Fruit fly (Drosophila melanogaster): Measurements from ENCODE around the gene CG13693.

CG13693 gene

DNA sequence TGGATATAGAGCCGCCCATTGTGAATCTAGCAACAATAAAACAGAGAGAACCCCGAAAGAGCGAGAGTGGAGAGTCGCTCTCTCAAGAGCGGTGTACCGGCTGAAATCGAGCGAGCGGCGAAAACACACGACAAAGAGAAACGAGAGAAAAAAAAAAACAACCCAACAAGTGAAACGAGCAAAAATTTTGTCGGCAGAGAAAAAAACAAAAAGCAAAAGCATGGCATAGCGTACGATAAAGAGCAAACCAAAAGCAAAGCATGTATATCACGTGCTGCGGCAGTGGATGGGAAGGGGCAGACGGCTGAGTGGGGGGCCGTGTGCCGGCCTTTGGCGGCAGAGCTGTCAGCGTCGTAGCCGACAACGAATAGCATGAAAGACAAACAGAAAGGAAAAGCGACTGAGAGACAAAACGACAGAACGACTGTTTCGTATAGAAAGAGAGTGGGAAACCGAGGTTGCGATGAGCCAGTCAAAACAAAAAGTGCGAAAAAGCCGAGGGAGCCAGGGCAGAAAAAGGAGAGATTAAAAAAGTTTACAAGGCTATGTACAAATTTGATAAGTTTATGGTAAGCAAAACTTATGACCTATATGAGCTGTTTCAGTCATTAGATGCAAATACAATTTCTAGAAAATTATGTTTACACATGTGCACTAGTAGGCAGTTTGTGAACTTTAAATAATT lies 14.5 kb downstream of the CG13693 start (continued):
- no peak for TF ChIP-seq Hr39 (optimal IDR thresholded peaks at IDR 0.05)
- TF ChIP-seq CG14014 (GFP tag; IDR thresholded peaks at IDR 0.05) = peak; percentile 36; the same call in 1 of the 2 replicates
- no peak for TF ChIP-seq bab2 (GFP tag; optimal IDR thresholded peaks at IDR 0.05)
- no peak for TF ChIP-seq CG9797 (GFP tag; optimal IDR thresholded peaks at IDR 0.05)
- TF ChIP-seq esg (GFP tag; conservative IDR thresholded peaks at IDR 0.05) = no peak
- peak; percentile 18 for TF ChIP-seq CG17568 (GFP tag; optimal IDR thresholded peaks at IDR 0.05)
- no peak for TF ChIP-seq CG11723 (GFP tag; optimal IDR thresholded peaks at IDR 0.05)
- no peak for TF ChIP-seq CG42726 (GFP tag; IDR thresholded peaks at IDR 0.05; ENCODE audit: partially characterized antibody)
- TF ChIP-seq z (GFP tag; IDR thresholded peaks at IDR 0.05) = 0 out of 3 replicates have a peak, but pooled peaks have one; percentile 37
- TF ChIP-seq Jarid2 (GFP tag; optimal IDR thresholded peaks at IDR 0.05) = no peak
- peak; percentile 9 for TF ChIP-seq Blimp-1 (GFP tag; optimal IDR thresholded peaks at IDR 0.05)
- TF ChIP-seq org-1 (GFP tag; optimal IDR thresholded peaks at IDR 0.05) = no peak
- TF ChIP-seq cas (GFP tag; IDR thresholded peaks at IDR 0.05) = no peak
- no peak for TF ChIP-seq fu2 (GFP tag; optimal IDR thresholded peaks at IDR 0.05)
- no peak for TF ChIP-seq Spps (tag; optimal IDR thresholded peaks at IDR 0.05)
- TF ChIP-seq ssp (GFP tag; IDR thresholded peaks at IDR 0.05) = no peak
- no peak for TF ChIP-seq Oli (tag; optimal IDR thresholded peaks at IDR 0.05)
- TF ChIP-seq HmgD (GFP tag; optimal IDR thresholded peaks at IDR 0.05) = peak; percentile 35
- TF ChIP-seq Nf-YC (tag; optimal IDR thresholded peaks at IDR 0.05) = peak; percentile 15
- peak; percentile 94 for TF ChIP-seq CG3163 (GFP tag; optimal IDR thresholded peaks at IDR 0.05)
- TF ChIP-seq pros (GFP tag; optimal IDR thresholded peaks at IDR 0.05) = peak; percentile 54
- peak; percentile 57; the same call in 1 of the 2 replicates for TF ChIP-seq sna (GFP tag; IDR thresholded peaks at IDR 0.05; ENCODE audit: partially characterized antibody)
- TF ChIP-seq br (optimal IDR thresholded peaks at IDR 0.05) = no peak
- TF ChIP-seq crol (GFP tag; IDR thresholded peaks at IDR 0.05) = peak; percentile 96
- peak; percentile 24 for TF ChIP-seq cg (GFP tag; optimal IDR thresholded peaks at IDR 0.05)
- TF ChIP-seq Optix (GFP tag; IDR thresholded peaks at IDR 0.05) = no peak
- no peak for TF ChIP-seq CG17328 (GFP tag; IDR thresholded peaks at IDR 0.05)
- no peak for TF ChIP-seq CG15601 (tag; optimal IDR thresholded peaks at IDR 0.05)
- peak in 1 of 3 experiments; percentile 46 for TF ChIP-seq Stat92E (GFP tag; optimal IDR thresholded peaks at IDR 0.05)
- peak; percentile 94 for TF ChIP-seq nom (GFP tag; optimal IDR thresholded peaks at IDR 0.05)
- TF ChIP-seq psq (GFP tag; optimal IDR thresholded peaks at IDR 0.05) = peak; percentile 99
- TF ChIP-seq trh (GFP tag; optimal IDR thresholded peaks at IDR 0.05) = no peak
- peak; percentile 56 for TF ChIP-seq gro (GFP tag; optimal IDR thresholded peaks at IDR 0.05)
- TF ChIP-seq ase (GFP tag; IDR thresholded peaks at IDR 0.05) = no peak
- TF ChIP-seq Bgb (GFP tag; IDR thresholded peaks at IDR 0.05; ENCODE audit: partially characterized antibody) = peak; percentile 23; the same call in 1 of the 2 replicates
- TF ChIP-seq BtbVII (GFP tag; optimal IDR thresholded peaks at IDR 0.05) = no peak
- TF ChIP-seq ro (GFP tag; IDR thresholded peaks at IDR 0.05) = no peak
- TF ChIP-seq CG33557 (GFP tag; optimal IDR thresholded peaks at IDR 0.05) = no peak
- TF ChIP-seq Doc2 (GFP tag; IDR thresholded peaks at IDR 0.05) = no peak
- peak; percentile 69 for TF ChIP-seq cad (GFP tag; optimal IDR thresholded peaks at IDR 0.05)
- no peak for TF ChIP-seq Ets97D (GFP tag; optimal IDR thresholded peaks at IDR 0.05)
- TF ChIP-seq Myb (GFP tag; optimal IDR thresholded peaks at IDR 0.05) = no peak
- no peak for TF ChIP-seq CG11456 (GFP tag; IDR thresholded peaks at IDR 0.05)
- TF ChIP-seq CG32772 (GFP tag; IDR thresholded peaks at IDR 0.05) = peak; percentile 39; the same call in 1 of the 2 replicates
- TF ChIP-seq Xrp1 (GFP tag; IDR thresholded peaks at IDR 0.05) = 0 out of 2 replicates have a peak, but pooled peaks have one; percentile 20
- no peak for TF ChIP-seq Fer3 (tag; optimal IDR thresholded peaks at IDR 0.05)
- no peak for TF ChIP-seq CG18764 (GFP tag; optimal IDR thresholded peaks at IDR 0.05)
- no peak for TF ChIP-seq CkIIα-i1 (GFP tag; IDR thresholded peaks at IDR 0.05)
- TF ChIP-seq lbe (GFP tag; optimal IDR thresholded peaks at IDR 0.05) = peak; percentile 61
- no peak for TF ChIP-seq croc (GFP tag; conservative IDR thresholded peaks at IDR 0.05)
- no peak for TF ChIP-seq maf-S (GFP tag; optimal IDR thresholded peaks at IDR 0.05)

Data from whole organism, embryonic.